Fruit fly (Drosophila melanogaster): Measurements from ENCODE around the gene GstD9.
A peak's percentile ranks its signal among the peaks of the same experiment; 100 is the strongest.

GstD9 gene

dm6 chr3R:12406235-12407196, 39.2 kb upstream of the GstD9 start, which contains the start of gene CG5167:
TSS of gene CG5167 (plus strand) at chr3R:12406532.
- TF ChIP-seq chinmo (GFP tag; IDR thresholded peaks at IDR 0.05; ENCODE audit: partially characterized antibody) (0 out of 4 replicates have a peak, but pooled peaks have one; percentile 25), Nf-YC (tag; optimal IDR thresholded peaks at IDR 0.05) (peak; percentile 8), BEAF-32 (GFP tag; optimal IDR thresholded peaks at IDR 0.05) (peak; percentile 38), btn (GFP tag; optimal IDR thresholded peaks at IDR 0.05) (no peak), bbx (GFP tag; IDR thresholded peaks at IDR 0.05; ENCODE audit: partially characterized antibody) (0 out of 2 replicates have a peak, but pooled peaks have one; percentile 22), CG15696 (tag; optimal IDR thresholded peaks at IDR 0.05) (peak; percentile 39), CG10209 (GFP tag; optimal IDR thresholded peaks at IDR 0.05) (no peak), CG9437 (GFP tag; optimal IDR thresholded peaks at IDR 0.05) (peak; percentile 85), CG6765 (GFP tag; optimal IDR thresholded peaks at IDR 0.05) (peak; percentile 44), Xrp1 (GFP tag; IDR thresholded peaks at IDR 0.05) (peak; percentile 49), PHDP (tag; optimal IDR thresholded peaks at IDR 0.05) (peak; percentile 66), CG2129 (GFP tag; IDR thresholded peaks at IDR 0.05; ENCODE audit: partially characterized antibody) (no peak), CG3995 (GFP tag; optimal IDR thresholded peaks at IDR 0.05) (peak; percentile 51), tap (tag; optimal IDR thresholded peaks at IDR 0.05) (peak; percentile 60), CG11456 (GFP tag; IDR thresholded peaks at IDR 0.05) (no peak), CG17568 (GFP tag; optimal IDR thresholded peaks at IDR 0.05) (no peak), CG7745 (tag; optimal IDR thresholded peaks at IDR 0.05) (no peak), Trl (optimal IDR thresholded peaks at IDR 0.05) (no peak), Trl (GFP tag; optimal IDR thresholded peaks at IDR 0.05) (no peak), scrt (GFP tag; optimal IDR thresholded peaks at IDR 0.05) (peak; percentile 27), CG10147 (GFP tag; optimal IDR thresholded peaks at IDR 0.05) (peak; percentile 25), CG8388 (GFP tag; optimal IDR thresholded peaks at IDR 0.05) (peak; percentile 24), Camta (GFP tag; optimal IDR thresholded peaks at IDR 0.05) (peak; percentile 32), crc (GFP tag; optimal IDR thresholded peaks at IDR 0.05) (no peak), CG2678 (tag; optimal IDR thresholded peaks at IDR 0.05) (peak; percentile 61), CG12942 (GFP tag; optimal IDR thresholded peaks at IDR 0.05) (peak; percentile 18), ken (GFP tag; IDR thresholded peaks at IDR 0.05) (no peak), Fer1 (GFP tag; optimal IDR thresholded peaks at IDR 0.05) (peak; percentile 58), CG34422 (GFP tag; IDR thresholded peaks at IDR 0.05) (0 out of 3 replicates have a peak, but pooled peaks have one; percentile 30), MESR4 (GFP tag; optimal IDR thresholded peaks at IDR 0.05) (peak; percentile 33), CG34376 (GFP tag; optimal IDR thresholded peaks at IDR 0.05) (peak; percentile 76), CG10267 (tag; optimal IDR thresholded peaks at IDR 0.05) (peak; percentile 64), sug (tag; optimal IDR thresholded peaks at IDR 0.05) (peak; percentile 36), Max (GFP tag; optimal IDR thresholded peaks at IDR 0.05) (peak; percentile 43), Ets65A (GFP tag) (peak; percentile 44), Fer2 (tag; optimal IDR thresholded peaks at IDR 0.05) (no peak), CG4282 (GFP tag; optimal IDR thresholded peaks at IDR 0.05) (peak; percentile 18), kah (GFP tag; optimal IDR thresholded peaks at IDR 0.05) (peak; percentile 66), CG12769 (tag; optimal IDR thresholded peaks at IDR 0.05) (no peak), dysf (GFP tag; IDR thresholded peaks at IDR 0.05) (0 out of 3 replicates have a peak, but pooled peaks have one; percentile 22), CG30403 (GFP tag; optimal IDR thresholded peaks at IDR 0.05) (peak; percentile 34), unc-4 (GFP tag; IDR thresholded peaks at IDR 0.05; ENCODE audit: partially characterized antibody) (peak; percentile 39; the same call in 1 of the 2 replicates), CG11560 (tag; IDR thresholded peaks at IDR 0.05) (no peak), CG2199 (GFP tag; IDR thresholded peaks at IDR 0.05) (no peak), gem (tag; optimal IDR thresholded peaks at IDR 0.05) (peak; percentile 78), CoRest (tag; optimal IDR thresholded peaks at IDR 0.05) (peak; percentile 45), lola (GFP tag; optimal IDR thresholded peaks at IDR 0.05) (peak in 1 of 3 experiments; percentile 49)
